Fruit fly (Drosophila melanogaster): ENCODE data around the gene Strump.

Strump gene

dm6 chr3L:16157251-16158190 lies 35.7 kb downstream of the Strump start (continued):
- TF ChIP-seq sug (tag; optimal IDR thresholded peaks at IDR 0.05) (no peak), unc-4 (GFP tag; IDR thresholded peaks at IDR 0.05; ENCODE audit: partially characterized antibody) (no peak), pum (GFP tag; optimal IDR thresholded peaks at IDR 0.05) (peak; percentile 9), CG30020 (tag; optimal IDR thresholded peaks at IDR 0.05) (no peak), Adf1 (GFP tag; IDR thresholded peaks at IDR 0.05) (no peak), dmrt11E (tag; optimal IDR thresholded peaks at IDR 0.05) (peak; percentile 1), B-H2 (GFP tag; optimal IDR thresholded peaks at IDR 0.05) (no peak), CG10267 (tag; optimal IDR thresholded peaks at IDR 0.05) (peak; percentile 43), lov (optimal IDR thresholded peaks at IDR 0.05) (no peak), lov (GFP tag; IDR thresholded peaks at IDR 0.05) (no peak), MTF-1 (GFP tag; optimal IDR thresholded peaks at IDR 0.05; ENCODE audit: borderline replicate concordance) (no peak), CG1024 (GFP tag; IDR thresholded peaks at IDR 0.05) (no peak), CG7372 (GFP tag; IDR thresholded peaks at IDR 0.05) (no peak), Ada2b (GFP tag; IDR thresholded peaks at IDR 0.05) (0 out of 2 replicates have a peak, but pooled peaks have one; percentile 15), C15 (GFP tag; IDR thresholded peaks at IDR 0.05) (no peak), CG15479 (GFP tag; optimal IDR thresholded peaks at IDR 0.05) (no peak), CG1647 (GFP tag; optimal IDR thresholded peaks at IDR 0.05) (peak; percentile 10), BEAF-32 (GFP tag; optimal IDR thresholded peaks at IDR 0.05) (no peak), oc (tag; optimal IDR thresholded peaks at IDR 0.05) (no peak)

dm6 chr3L:16158322-16158721 lies 36.5 kb downstream of the Strump start:
- TF ChIP-seq CG8944 (GFP tag; optimal IDR thresholded peaks at IDR 0.05) (no peak), Nf-YA (GFP tag; IDR thresholded peaks at IDR 0.05) (no peak), Gsc (GFP tag; IDR thresholded peaks at IDR 0.05) (no peak), Doc2 (GFP tag; IDR thresholded peaks at IDR 0.05) (no peak), tin (GFP tag; optimal IDR thresholded peaks at IDR 0.05) (no peak), HHEX (GFP tag; optimal IDR thresholded peaks at IDR 0.05) (no peak), CG34376 (GFP tag; optimal IDR thresholded peaks at IDR 0.05) (no peak), Mes4 (GFP tag; optimal IDR thresholded peaks at IDR 0.05) (no peak), zen (tag; optimal IDR thresholded peaks at IDR 0.05) (no peak), CG6254 (GFP tag; optimal IDR thresholded peaks at IDR 0.05) (no peak), Xrp1 (GFP tag; IDR thresholded peaks at IDR 0.05) (no peak), CG12236 (GFP tag; optimal IDR thresholded peaks at IDR 0.05) (no peak), CG17385 (GFP tag; optimal IDR thresholded peaks at IDR 0.05) (no peak), CG12155 (GFP tag; optimal IDR thresholded peaks at IDR 0.05) (no peak), CG4424 (GFP tag; optimal IDR thresholded peaks at IDR 0.05) (no peak), CG18619 (GFP tag; optimal IDR thresholded peaks at IDR 0.05) (no peak), klu (GFP tag; IDR thresholded peaks at IDR 0.05) (0 out of 2 replicates have a peak, but pooled peaks have one; percentile 13), CG4360 (GFP tag; IDR thresholded peaks at IDR 0.05) (no peak), CG12391 (tag; optimal IDR thresholded peaks at IDR 0.05) (no peak), CG3407 (GFP tag; optimal IDR thresholded peaks at IDR 0.05) (no peak), ase (GFP tag; IDR thresholded peaks at IDR 0.05) (no peak), mirr (GFP tag; optimal IDR thresholded peaks at IDR 0.05) (peak; percentile 27), CG13123 (GFP tag; optimal IDR thresholded peaks at IDR 0.05) (no peak), CG1529 (GFP tag; optimal IDR thresholded peaks at IDR 0.05) (no peak), abd-A (tag; optimal IDR thresholded peaks at IDR 0.05) (no peak), CG43689 (GFP tag; IDR thresholded peaks at IDR 0.05) (no peak), CG31365 (tag; optimal IDR thresholded peaks at IDR 0.05) (no peak), ERR (GFP tag; optimal IDR thresholded peaks at IDR 0.05) (no peak), luna (GFP tag; optimal IDR thresholded peaks at IDR 0.05) (no peak), ranshi (GFP tag; IDR thresholded peaks at IDR 0.05) (no peak), Dp (GFP tag; optimal IDR thresholded peaks at IDR 0.05) (no peak)
